Worm (Caenorhabditis elegans): ENCODE measurements around the gene bath-13.

Gene bath-13

ce11 chrII:2503703-2504430 lies 18.0 kb downstream of the bath-13 start:
- TF ChIP-seq Y48G9A.11 (GFP tag; IDR thresholded peaks at IDR 0.05), result peak; percentile 36; the same call in 1 of the 2 replicates
- TF ChIP-seq ceh-62 (tag; optimal IDR thresholded peaks at IDR 0.05), result no peak
- TF ChIP-seq nhr-10 (tag; optimal IDR thresholded peaks at IDR 0.05), result no peak
- no peak for TF ChIP-seq T20F7.1 (GFP tag; optimal IDR thresholded peaks at IDR 0.05)
- no peak for TF ChIP-seq gei-8 (GFP tag; optimal IDR thresholded peaks at IDR 0.05)
- TF ChIP-seq dpl-1 (GFP tag; optimal IDR thresholded peaks at IDR 0.05), result peak; percentile 12
- TF ChIP-seq lir-3 (tag; optimal IDR thresholded peaks at IDR 0.05), result no peak
- TF ChIP-seq zip-2 (tag; optimal IDR thresholded peaks at IDR 0.05), result no peak
- no peak for TF ChIP-seq jun-1 (tag; optimal IDR thresholded peaks at IDR 0.05)
- TF ChIP-seq nhr-41 (GFP tag; IDR thresholded peaks at IDR 0.05), result no peak
- TF ChIP-seq hmg-1.1 (GFP tag; IDR thresholded peaks at IDR 0.05), result no peak
- no peak for TF ChIP-seq ama-1 (optimal IDR thresholded peaks at IDR 0.05)
- no peak for TF ChIP-seq rbr-2 (tag; optimal IDR thresholded peaks at IDR 0.05)
- no peak for TF ChIP-seq aly-2 (tag; optimal IDR thresholded peaks at IDR 0.05)
- TF ChIP-seq spr-3 (GFP tag; optimal IDR thresholded peaks at IDR 0.05), result no peak
- peak; percentile 17 for TF ChIP-seq dve-1 (tag; optimal IDR thresholded peaks at IDR 0.05; ENCODE audit: insufficient read depth)
- no peak for TF ChIP-seq ceh-82 (tag; optimal IDR thresholded peaks at IDR 0.05)
- TF ChIP-seq set-16 (GFP tag; IDR thresholded peaks at IDR 0.05), result no peak
- no peak for TF ChIP-seq F44E2.7 (GFP tag; IDR thresholded peaks at IDR 0.05)
- TF ChIP-seq Y75B8A.6 (GFP tag; IDR thresholded peaks at IDR 0.05), result no peak
- no peak for TF ChIP-seq ceh-32 (tag; optimal IDR thresholded peaks at IDR 0.05; ENCODE audit: poor library complexity)
- peak; percentile 54 for TF ChIP-seq nhr-28 (tag; optimal IDR thresholded peaks at IDR 0.05)
- no peak for TF ChIP-seq daf-19 (GFP tag; conservative IDR thresholded peaks at IDR 0.05)
- no peak for TF ChIP-seq mxl-3 (GFP tag; optimal IDR thresholded peaks at IDR 0.05)
- TF ChIP-seq daf-16 (GFP tag; optimal IDR thresholded peaks at IDR 0.05), result no peak
- peak; percentile 25 for TF ChIP-seq daf-16 (tag; optimal IDR thresholded peaks at IDR 0.05)
- TF ChIP-seq duxl-1 (tag; optimal IDR thresholded peaks at IDR 0.05; ENCODE audit: poor library complexity), result peak; percentile 96
- TF ChIP-seq hif-1 (tag; optimal IDR thresholded peaks at IDR 0.05), result no peak
- no peak for TF ChIP-seq ceh-20 (GFP tag; IDR thresholded peaks at IDR 0.05)
- TF ChIP-seq skn-1 (tag; optimal IDR thresholded peaks at IDR 0.05), result no peak
- TF ChIP-seq arid-1 (GFP tag; conservative IDR thresholded peaks at IDR 0.05), result no peak
- no peak for TF ChIP-seq lin-38 (GFP tag; IDR thresholded peaks at IDR 0.05)
- TF ChIP-seq hlh-11 (tag; optimal IDR thresholded peaks at IDR 0.05), result peak; percentile 41
- TF ChIP-seq nhr-111 (GFP tag; optimal IDR thresholded peaks at IDR 0.05), result no peak
- no peak for TF ChIP-seq lin-13 (GFP tag; optimal IDR thresholded peaks at IDR 0.05)
- TF ChIP-seq F10B5.3 (tag; optimal IDR thresholded peaks at IDR 0.05), result no peak
- TF ChIP-seq dmd-6 (GFP tag; IDR thresholded peaks at IDR 0.05), result no peak
- peak; percentile 47 for TF ChIP-seq pqm-1 (tag; optimal IDR thresholded peaks at IDR 0.05)
- TF ChIP-seq hlh-30 (tag; optimal IDR thresholded peaks at IDR 0.05; ENCODE audit: insufficient read depth), result no peak
- no peak for TF ChIP-seq cey-2 (tag; optimal IDR thresholded peaks at IDR 0.05; ENCODE audit: borderline replicate concordance, insufficient read depth)
- no peak for TF ChIP-seq ctbp-1 (GFP tag; IDR thresholded peaks at IDR 0.05)
- TF ChIP-seq fos-1 (tag; optimal IDR thresholded peaks at IDR 0.05), result no peak

Measured in whole organism, L4 larva.